Fruit fly (Drosophila melanogaster) whole organism, prepupa: ENCODE data around the gene Dysb.

Experiments
- Blimp-1 ChIP-seq: fragments of 200-800 bp; sonication (Bioruptor generic); optimal IDR thresholded peaks from 3 replicates; lab custom pipeline; 2017; ENCODE audit warnings: missing biosample characterization, missing genetic modification characterization, mild to moderate bottlenecking, moderate library complexity, missing genetic modification reagents
- CG10631 ChIP-seq: fragments of 200-800 bp; sonication (Bioruptor generic); optimal IDR thresholded peaks from 2 replicates; lab custom pipeline; 2016; ENCODE audit warnings: missing biosample characterization, missing genetic modification characterization
- CG10669 ChIP-seq: fragments of 200-800 bp; sonication (Bioruptor generic); optimal IDR thresholded peaks from 3 replicates; lab custom pipeline; 2018; ENCODE audit warnings: missing biosample characterization, mild to moderate bottlenecking, missing genetic modification characterization, moderate library complexity
- CG11294 ChIP-seq: fragments of 200-800 bp; sonication (Bioruptor generic); IDR thresholded peaks from 2 replicates; pipeline ENCODE4 v1.3.6; 2022; ENCODE audit warnings: missing biosample characterization, missing genetic modification characterization
- CG11762 ChIP-seq: fragments of 200-800 bp; sonication (Bioruptor generic); optimal IDR thresholded peaks from 3 replicates; lab custom pipeline; 2016; ENCODE audit warnings: missing biosample characterization, missing genetic modification characterization; ENCODE audit not compliant: insufficient read depth
- CG15336 ChIP-seq: fragments of 200-800 bp; sonication (Bioruptor generic); IDR thresholded peaks from 2 replicates; pipeline ENCODE4 v1.3.6; 2022; ENCODE audit warnings: missing biosample characterization, missing genetic modification characterization
- CG1621 ChIP-seq: fragments of 200-800 bp; sonication (Bioruptor generic); optimal IDR thresholded peaks from 3 replicates; lab custom pipeline; 2018; ENCODE audit warnings: missing biosample characterization, mild to moderate bottlenecking, missing genetic modification characterization
- CG16779 ChIP-seq: fragments of 200-800 bp; sonication (Bioruptor generic); optimal IDR thresholded peaks from 3 replicates; lab custom pipeline; 2017; ENCODE audit warnings: missing biosample characterization, mild to moderate bottlenecking, missing genetic modification characterization
- CG3032 ChIP-seq: fragments of 200-800 bp; optimal IDR thresholded peaks from 2 replicates; lab custom pipeline; 2019; ENCODE audit warnings: missing biosample characterization, mild to moderate bottlenecking, missing genetic modification characterization, moderate library complexity
- CG31627 ChIP-seq: fragments of 200-800 bp; sonication (Bioruptor generic); optimal IDR thresholded peaks from 3 replicates; lab custom pipeline; 2016; ENCODE audit warnings: missing biosample characterization, missing genetic modification characterization
- CG3919 ChIP-seq: fragments of 200-800 bp; sonication (Bioruptor generic); optimal IDR thresholded peaks from 3 replicates; lab custom pipeline; 2016; ENCODE audit warnings: missing biosample characterization, missing genetic modification characterization
- CG4318 ChIP-seq: fragments of 200-800 bp; sonication (Bioruptor generic); optimal IDR thresholded peaks from 3 replicates; lab custom pipeline; 2017; ENCODE audit warnings: missing biosample characterization, mild to moderate bottlenecking, missing genetic modification characterization
- CG6163 ChIP-seq: fragments of 200-800 bp; sonication (Bioruptor generic); IDR thresholded peaks from 3 replicates; pipeline ENCODE4 v1.3.6; 2022; ENCODE audit warnings: missing biosample characterization, missing genetic modification characterization
- CG6276 ChIP-seq: fragments of 200-800 bp; sonication (Bioruptor generic); optimal IDR thresholded peaks from 2 replicates; lab custom pipeline; 2017; ENCODE audit warnings: missing biosample characterization, mild to moderate bottlenecking, missing genetic modification characterization
- CG6854 ChIP-seq: fragments of 200-800 bp; sonication (Bioruptor generic); optimal IDR thresholded peaks from 2 replicates; lab custom pipeline; 2017; ENCODE audit warnings: missing biosample characterization, mild to moderate bottlenecking, missing genetic modification characterization
- CG7368 ChIP-seq: fragments of 200-800 bp; sonication (Bioruptor generic); optimal IDR thresholded peaks from 3 replicates; lab custom pipeline; 2016; ENCODE audit warnings: missing biosample characterization, missing genetic modification characterization
- CG8319 ChIP-seq: fragments of 200-800 bp; sonication (Bioruptor generic); optimal IDR thresholded peaks from 3 replicates; lab custom pipeline; 2016; ENCODE audit warnings: missing biosample characterization, missing genetic modification characterization
- CG9139 ChIP-seq: fragments of 200-800 bp; sonication (Bioruptor generic); optimal IDR thresholded peaks from 3 replicates; lab custom pipeline; 2017; ENCODE audit warnings: missing biosample characterization, mild to moderate bottlenecking, missing genetic modification characterization
- Eip75B ChIP-seq: fragments of 200-800 bp; sonication (Bioruptor generic); optimal IDR thresholded peaks from 3 replicates; lab custom pipeline; 2016; ENCODE audit warnings: missing biosample characterization, missing genetic modification characterization
- Eip78C ChIP-seq: fragments of 200-800 bp; sonication (Bioruptor generic); peaks from one replicate; lab custom pipeline; 2016; ENCODE audit warnings: missing biosample characterization, missing genetic modification characterization
- Eip93F ChIP-seq: fragments of 200-800 bp; sonication (Bioruptor generic); optimal IDR thresholded peaks from 2 replicates; lab custom pipeline; 2016; ENCODE audit warnings: missing biosample characterization, mild to moderate bottlenecking, missing genetic modification characterization
- Ets21C ChIP-seq: fragments of 200-800 bp; sonication (Bioruptor generic); optimal IDR thresholded peaks from 3 replicates; lab custom pipeline; 2016; ENCODE audit warnings: missing biosample characterization, missing genetic modification characterization
- Gug ChIP-seq: fragments of 200-800 bp; sonication (Bioruptor generic); IDR thresholded peaks from 2 replicates; pipeline ENCODE4 v1.3.6; 2022; ENCODE audit warnings: missing biosample characterization, missing genetic modification characterization
- Hr39 ChIP-seq: fragments of 200-800 bp; sonication (Bioruptor generic); optimal IDR thresholded peaks from 2 replicates; lab custom pipeline; 2016; ENCODE audit warnings: missing biosample characterization, missing genetic modification characterization
- Lpt ChIP-seq: fragments of 200-800 bp; sonication (Bioruptor generic); optimal IDR thresholded peaks from 3 replicates; lab custom pipeline; 2016; ENCODE audit warnings: missing biosample characterization, missing genetic modification characterization
- Met ChIP-seq: fragments of 200-800 bp; sonication (Bioruptor generic); optimal IDR thresholded peaks from 3 replicates; lab custom pipeline; 2016; ENCODE audit warnings: missing biosample characterization, missing genetic modification characterization
- Smox ChIP-seq: fragments of 200-800 bp; sonication (Bioruptor generic); optimal IDR thresholded peaks from 3 replicates; lab custom pipeline; 2016; ENCODE audit warnings: missing biosample characterization, missing genetic modification characterization
- Sox14 ChIP-seq: fragments of 200-800 bp; sonication (Bioruptor generic); optimal IDR thresholded peaks from 3 replicates; lab custom pipeline; 2016; ENCODE audit warnings: missing biosample characterization, missing genetic modification characterization
- cyc ChIP-seq: fragments of 200-800 bp; sonication (Bioruptor generic); optimal IDR thresholded peaks from 3 replicates; lab custom pipeline; 2016; ENCODE audit warnings: missing biosample characterization, missing genetic modification characterization
- dac ChIP-seq: fragments of 200-800 bp; sonication (Bioruptor generic); optimal IDR thresholded peaks from 2 replicates; lab custom pipeline; 2017; ENCODE audit warnings: missing biosample characterization, mild to moderate bottlenecking, missing genetic modification characterization
- dsx ChIP-seq: fragments of 200-800 bp; optimal IDR thresholded peaks from 3 replicates; lab custom pipeline; 2019; ENCODE audit warnings: missing biosample characterization, mild to moderate bottlenecking, missing genetic modification characterization, moderate library complexity; ENCODE audit not compliant: poor library complexity, severe bottlenecking
- esn ChIP-seq: fragments of 200-800 bp; sonication (Bioruptor generic); optimal IDR thresholded peaks from 2 replicates; lab custom pipeline; 2016; ENCODE audit warnings: missing biosample characterization, mild to moderate bottlenecking, missing genetic modification characterization, moderate library complexity
- fd59A ChIP-seq: fragments of 200-800 bp; sonication (Bioruptor generic); optimal IDR thresholded peaks from 2 replicates; lab custom pipeline; 2017; ENCODE audit warnings: missing biosample characterization, mild to moderate bottlenecking, missing genetic modification characterization, missing genetic modification reagents
- lz ChIP-seq: fragments of 200-800 bp; sonication (Bioruptor generic); optimal IDR thresholded peaks from 3 replicates; lab custom pipeline; 2016; ENCODE audit warnings: missing biosample characterization, missing genetic modification characterization
- pdm3 ChIP-seq: fragments of 200-800 bp; sonication (Bioruptor generic); optimal IDR thresholded peaks from 3 replicates; lab custom pipeline; 2016; ENCODE audit warnings: missing biosample characterization, missing genetic modification characterization
- salr ChIP-seq, 2 experiments: fragments of 200-800 bp; sonication (Bioruptor generic); optimal IDR thresholded peaks; 3 replicates each; lab custom pipeline; 2016 to 2018; ENCODE audit warnings: missing biosample characterization in 2 of 2, missing genetic modification characterization in 2 of 2, mild to moderate bottlenecking in 1 of 2
- ss ChIP-seq, 2 experiments: fragments of 200-800 bp; sonication (Bioruptor generic); optimal IDR thresholded peaks; 2 replicates in 1 of 2; 3 replicates in 1 of 2; lab custom pipeline; 2017 to 2018; ENCODE audit warnings: mild to moderate bottlenecking in 2 of 2, missing biosample characterization in 2 of 2, missing genetic modification characterization in 2 of 2, moderate library complexity in 1 of 2
- svp ChIP-seq: fragments of 200-800 bp; sonication (Bioruptor generic); peaks from one replicate; lab custom pipeline; 2016; ENCODE audit warnings: missing biosample characterization, missing genetic modification characterization
- vri ChIP-seq: fragments of 200-800 bp; sonication (Bioruptor generic); optimal IDR thresholded peaks from 3 replicates; lab custom pipeline; 2016; ENCODE audit warnings: missing biosample characterization, mild to moderate bottlenecking, missing genetic modification characterization

The Dysb gene

dm6 chr3L:18822450-18823220 is 44.9 kb upstream of the Dysb start, which contains the start of gene Cat (continued):
- TF ChIP-seq CG15336 (GFP tag; lab: Robert Waterston, UW) (peak; percentile 99), CG8319 (peak; percentile 97), Sox14 (GFP tag; lab: Kevin White, UChicago) (peak; percentile 91), CG11762 (GFP tag; lab: Kevin White, UChicago) (peak; percentile 96), Smox (peak; percentile 68), CG10669 (peak; percentile 99), salr (GFP tag; optimal IDR thresholded peaks at IDR 0.05; lab: Kevin White, UChicago) (peak; percentile 98 to 99), CG7368 (peak; percentile 98), CG6854 (GFP tag; lab: Kevin White, UChicago) (peak; percentile 100), CG4318 (GFP tag; lab: Kevin White, UChicago) (no peak), fd59A (GFP tag; lab: Kevin White, UChicago) (peak; percentile 95), CG10631 (GFP tag; lab: Kevin White, UChicago) (peak; percentile 74), Eip78C (peak; percentile 98)
- TF ChIP-seq, all 60 proteins: peak for 57

dm6 chr3L:18823221-18823514 is 44.4 kb upstream of the Dysb start:
- TF ChIP-seq CG11762 (GFP tag; lab: Kevin White, UChicago) (no peak), vri (no peak), CG8319 (no peak), Hr39 (GFP tag; lab: Kevin White, UChicago) (no peak), CG3032 (tag; lab: Kevin White, UChicago) (no peak), dac (GFP tag; lab: Kevin White, UChicago) (no peak), CG31627 (GFP tag; lab: Kevin White, UChicago) (no peak)

dm6 chr3L:18823870-18824561 is 43.6 kb upstream of the Dysb start:
- no peak for TF ChIP-seq pdm3 (GFP tag; lab: Kevin White, UChicago)
- no peak for TF ChIP-seq Ets21C (GFP tag; lab: Kevin White, UChicago)
- TF ChIP-seq lz (GFP tag; lab: Kevin White, UChicago), result no peak
- TF ChIP-seq CG15336 (GFP tag; lab: Robert Waterston, UW), result peak; percentile 19; the same call in 1 of the 2 replicates
- no peak for TF ChIP-seq CG3919 (GFP tag; lab: Kevin White, UChicago)
- peak; percentile 8 for TF ChIP-seq Lpt (GFP tag; lab: Kevin White, UChicago)
- peak; percentile 18 for TF ChIP-seq Eip78C
- no peak for TF ChIP-seq salr (GFP tag; optimal IDR thresholded peaks at IDR 0.05; lab: Kevin White, UChicago)
- TF ChIP-seq Eip93F (GFP tag; lab: Kevin White, UChicago), result no peak
- peak; percentile 5 for TF ChIP-seq dsx (GFP tag; lab: Kevin White, UChicago)

DNA sequence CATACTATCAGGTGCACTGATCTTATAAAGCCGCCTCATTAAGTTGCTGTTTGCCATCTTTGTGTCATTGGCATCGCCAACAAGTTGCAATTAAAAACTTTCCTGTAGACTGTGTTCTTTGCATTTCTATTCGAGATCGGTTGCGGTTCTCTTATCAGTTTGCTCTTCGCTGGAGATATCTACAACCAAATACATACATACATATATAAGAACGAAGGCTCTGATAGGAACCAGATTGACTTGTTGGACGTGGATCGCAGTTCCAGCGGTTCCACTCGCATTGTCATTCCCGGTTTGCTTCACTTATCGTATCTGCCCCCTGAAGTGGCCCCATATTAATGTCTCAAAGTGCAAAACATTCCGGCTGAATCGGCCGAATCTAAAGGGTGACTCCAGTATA is 42.7 kb upstream of the Dysb start:
- TF ChIP-seq CG3032 (tag; lab: Kevin White, UChicago), result no peak
- TF ChIP-seq cyc (GFP tag; lab: Kevin White, UChicago), result no peak
- TF ChIP-seq CG1621 (tag; lab: Kevin White, UChicago), result no peak
- TF ChIP-seq Eip75B, result no peak
- no peak for TF ChIP-seq Met (GFP tag; lab: Kevin White, UChicago)
- no peak for TF ChIP-seq Lpt (GFP tag; lab: Kevin White, UChicago)
- no peak for TF ChIP-seq Gug (GFP tag; lab: Robert Waterston, UW)
- no peak for TF ChIP-seq CG16779 (tag; lab: Kevin White, UChicago)
- TF ChIP-seq Ets21C (GFP tag; lab: Kevin White, UChicago), result no peak
- TF ChIP-seq Eip78C, result peak; percentile 44
- peak; percentile 88 for TF ChIP-seq svp (GFP tag; lab: Kevin White, UChicago)
- TF ChIP-seq ss (GFP tag; optimal IDR thresholded peaks at IDR 0.05; lab: Kevin White, UChicago), result peak in 1 of 2 experiments; percentile 38
- TF ChIP-seq pdm3 (GFP tag; lab: Kevin White, UChicago), result no peak
- TF ChIP-seq CG6276 (GFP tag; lab: Kevin White, UChicago), result peak; percentile 29
- no peak for TF ChIP-seq CG6163 (GFP tag; lab: Robert Waterston, UW)
- no peak for TF ChIP-seq esn (GFP tag; lab: Kevin White, UChicago)
- peak; percentile 25 for TF ChIP-seq CG9139
- TF ChIP-seq vri, result peak; percentile 32
- no peak for TF ChIP-seq CG3919 (GFP tag; lab: Kevin White, UChicago)
- no peak for TF ChIP-seq CG11294
- TF ChIP-seq dac (GFP tag; lab: Kevin White, UChicago), result no peak
- no peak for TF ChIP-seq CG10631 (GFP tag; lab: Kevin White, UChicago)
- no peak for TF ChIP-seq Blimp-1 (GFP tag; lab: Kevin White, UChicago)
